Fruit fly (Drosophila melanogaster) whole organism, prepupa: ENCODE results near the gene timeout.

Experiments
- CG3919 ChIP-seq: fragments of 200-800 bp; sonication (Bioruptor generic); optimal IDR thresholded peaks from 3 replicates; lab custom pipeline; 2016; ENCODE audit warnings: missing biosample characterization, missing genetic modification characterization
- CG6163 ChIP-seq: fragments of 200-800 bp; sonication (Bioruptor generic); IDR thresholded peaks from 3 replicates; pipeline ENCODE4 v1.3.6; 2022; ENCODE audit warnings: missing biosample characterization, missing genetic modification characterization
- CG9139 ChIP-seq: fragments of 200-800 bp; sonication (Bioruptor generic); optimal IDR thresholded peaks from 3 replicates; lab custom pipeline; 2017; ENCODE audit warnings: missing biosample characterization, mild to moderate bottlenecking, missing genetic modification characterization
- Eip78C ChIP-seq: fragments of 200-800 bp; sonication (Bioruptor generic); peaks from one replicate; lab custom pipeline; 2016; ENCODE audit warnings: missing biosample characterization, missing genetic modification characterization
- Gug ChIP-seq: fragments of 200-800 bp; sonication (Bioruptor generic); IDR thresholded peaks from 2 replicates; pipeline ENCODE4 v1.3.6; 2022; ENCODE audit warnings: missing biosample characterization, missing genetic modification characterization
- Hr38 ChIP-seq: sonication (Bioruptor generic); optimal IDR thresholded peaks from 2 replicates; lab custom pipeline; 2016; ENCODE audit warnings: missing biosample characterization, missing genetic modification characterization
- Hr39 ChIP-seq: fragments of 200-800 bp; sonication (Bioruptor generic); optimal IDR thresholded peaks from 2 replicates; lab custom pipeline; 2016; ENCODE audit warnings: missing biosample characterization, missing genetic modification characterization
- Sox102F ChIP-seq: fragments of 200-800 bp; sonication (Bioruptor generic); optimal IDR thresholded peaks from 2 replicates; lab custom pipeline; 2016; ENCODE audit warnings: missing biosample characterization, mild to moderate bottlenecking, missing genetic modification characterization
- Sox15 ChIP-seq: fragments of 200-800 bp; sonication (Bioruptor generic); optimal IDR thresholded peaks from 3 replicates; lab custom pipeline; 2016; ENCODE audit warnings: missing biosample characterization, missing genetic modification characterization
- dsx ChIP-seq: fragments of 200-800 bp; optimal IDR thresholded peaks from 3 replicates; lab custom pipeline; 2019; ENCODE audit warnings: missing biosample characterization, mild to moderate bottlenecking, missing genetic modification characterization, moderate library complexity; ENCODE audit not compliant: poor library complexity, severe bottlenecking
- ss ChIP-seq, 2 experiments: fragments of 200-800 bp; sonication (Bioruptor generic); optimal IDR thresholded peaks; 2 replicates in 1 of 2; 3 replicates in 1 of 2; lab custom pipeline; 2017 to 2018; ENCODE audit warnings: mild to moderate bottlenecking in 2 of 2, missing biosample characterization in 2 of 2, missing genetic modification characterization in 2 of 2, moderate library complexity in 1 of 2

DNA sequence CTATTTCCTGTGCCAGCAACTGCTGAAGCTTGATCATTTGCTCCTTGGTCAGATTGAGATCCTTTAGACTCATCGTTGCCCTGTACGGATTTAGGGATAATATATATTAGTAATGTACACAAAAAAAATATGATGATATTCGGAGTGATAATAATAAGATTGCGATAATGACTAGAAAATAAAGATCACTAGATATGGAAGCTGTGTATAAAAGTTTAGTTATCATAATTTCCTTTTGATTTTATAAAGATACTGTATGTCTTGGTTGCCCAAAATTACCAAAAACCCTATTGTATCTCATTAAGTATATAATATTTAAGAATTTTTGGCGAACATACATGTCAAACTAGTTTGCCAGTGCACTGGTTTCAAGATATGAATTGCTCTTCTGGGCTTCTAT is 97.9 kb downstream of the timeout start, which contains the start of gene CG8508:
- no peak for TF ChIP-seq Eip78C
- TF ChIP-seq Sox102F (GFP tag; lab: Kevin White, UChicago), result no peak
- no peak for TF ChIP-seq CG3919 (GFP tag; lab: Kevin White, UChicago)
- TF ChIP-seq CG9139, result no peak
- no peak for TF ChIP-seq Gug
- TF ChIP-seq Sox15 (GFP tag; lab: Kevin White, UChicago), result no peak
- TF ChIP-seq Hr39 (GFP tag; lab: Kevin White, UChicago), result no peak
- TF ChIP-seq dsx (GFP tag; lab: Kevin White, UChicago), result no peak
- no peak for TF ChIP-seq ss (GFP tag; optimal IDR thresholded peaks at IDR 0.05; lab: Kevin White, UChicago)
- TF ChIP-seq Hr38 (GFP tag; lab: Kevin White, UChicago), result no peak
- TF ChIP-seq CG6163 (GFP tag; lab: Robert Waterston, UW), result no peak
